Worm (Caenorhabditis elegans) whole organism, L3 larva: ENCODE results near the gene gtf-2F1.

Source experiments
- elt-3 ChIP-seq, 3 experiments: fragments of 150-350 bp in 1 of 3; sonication (generic microtip) in 2 of 3; optimal IDR thresholded peaks; 2 replicates in 2 of 3; 4 replicates in 1 of 3; lab custom pipeline; 2014 to 2017; ENCODE audit warnings: missing biosample characterization in 3 of 3, missing genetic modification characterization in 3 of 3
- nhr-12 ChIP-seq: fragments of 150-350 bp; optimal IDR thresholded peaks from 2 replicates; lab custom pipeline; 2014; ENCODE audit warnings: missing biosample characterization, missing genetic modification characterization
- nhr-76 ChIP-seq: fragments of 150-350 bp; sonication (generic microtip); optimal IDR thresholded peaks from 5 replicates; lab custom pipeline; 2014; ENCODE audit warnings: missing biosample characterization, missing genetic modification characterization
- pha-4 ChIP-seq: fragments of 150-350 bp; optimal IDR thresholded peaks from 2 replicates; lab custom pipeline; 2014; ENCODE audit warnings: missing biosample characterization, missing genetic modification reagents, missing genetic modification characterization

DNA sequence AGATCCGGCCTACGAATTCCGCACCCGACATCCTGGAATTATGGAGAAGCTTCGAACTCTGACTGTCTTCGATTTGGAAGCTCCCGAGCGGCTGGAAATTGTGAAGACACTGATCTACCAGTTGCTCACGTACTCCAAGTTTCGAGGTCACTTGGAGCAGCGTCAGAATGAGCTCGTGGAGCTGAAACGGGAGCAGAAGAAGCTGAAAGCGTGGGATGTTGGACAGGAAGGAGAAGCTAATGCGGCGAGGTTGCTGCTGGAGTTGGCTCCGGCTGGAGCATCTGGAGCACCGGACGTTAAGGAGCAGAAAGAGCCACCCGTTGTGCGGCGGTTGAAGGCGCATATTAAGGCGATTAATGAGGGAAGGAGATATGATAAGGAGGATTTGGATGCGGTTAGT, 42.9 kb downstream of the gtf-2F1 start:
- no peak for TF ChIP-seq pha-4 (tag; lab: Kevin White, UChicago)
- no peak for TF ChIP-seq elt-3 (tag; optimal IDR thresholded peaks at IDR 0.05; lab: Kevin White, UChicago)
- TF ChIP-seq nhr-76 (tag; lab: Kevin White, UChicago), result no peak
- no peak for TF ChIP-seq nhr-12 (tag; lab: Kevin White, UChicago)
